Fruit fly (Drosophila melanogaster) whole organism, embryonic: ENCODE measurements around the gene CG10467.
A peak's percentile ranks its signal among the peaks of the same experiment; 100 is the strongest.

Experiments used
- Asciz ChIP-seq: fragments of 200-800 bp; sonication (Bioruptor generic); optimal IDR thresholded peaks from 2 replicates; lab custom pipeline; 2017; ENCODE audit warnings: missing biosample characterization, mild to moderate bottlenecking, missing genetic modification characterization, missing genetic modification reagents
- CG10267 ChIP-seq: fragments of 200-800 bp; sonication (Bioruptor generic); optimal IDR thresholded peaks from 2 replicates; lab custom pipeline; 2018; ENCODE audit warnings: missing biosample characterization, mild to moderate bottlenecking, missing genetic modification characterization, moderate library complexity
- CG10274 ChIP-seq: fragments of 200-800 bp; sonication (Bioruptor generic); optimal IDR thresholded peaks from 3 replicates; lab custom pipeline; 2017; ENCODE audit warnings: missing biosample characterization, mild to moderate bottlenecking, missing genetic modification characterization
- CG10321 ChIP-seq: fragments of 200-800 bp; sonication (Bioruptor generic); IDR thresholded peaks from 2 replicates; pipeline ENCODE4 v1.3.6; 2022; ENCODE audit warnings: missing biosample characterization, missing genetic modification characterization
- CG12071 ChIP-seq: fragments of 200-800 bp; sonication (Bioruptor generic); optimal IDR thresholded peaks from 3 replicates; lab custom pipeline; 2018; ENCODE audit warnings: missing biosample characterization, mild to moderate bottlenecking, missing genetic modification characterization
- CG1602 ChIP-seq: fragments of 200-800 bp; sonication (Bioruptor generic); optimal IDR thresholded peaks from 3 replicates; lab custom pipeline; 2016; ENCODE audit warnings: missing biosample characterization, missing genetic modification characterization
- CG2889 ChIP-seq: fragments of 200-800 bp; sonication (Bioruptor generic); IDR thresholded peaks from 3 replicates; pipeline ENCODE4 v1.3.6; 2022; ENCODE audit warnings: missing biosample characterization, missing genetic modification characterization
- CG6791 ChIP-seq: fragments of 200-800 bp; sonication (Bioruptor generic); IDR thresholded peaks from 3 replicates; pipeline ENCODE4 v1.3.6; 2022; ENCODE audit warnings: missing biosample characterization, missing genetic modification characterization; ENCODE audit not compliant: partially characterized antibody
- CG7987 ChIP-seq: fragments of 200-800 bp; sonication (Bioruptor generic); optimal IDR thresholded peaks from 2 replicates; lab custom pipeline; 2018; ENCODE audit warnings: missing biosample characterization, mild to moderate bottlenecking, missing genetic modification characterization, moderate library complexity
- CG9817 ChIP-seq: fragments of 200-800 bp; sonication (Bioruptor generic); optimal IDR thresholded peaks from 2 replicates; lab custom pipeline; 2018; ENCODE audit warnings: missing biosample characterization, mild to moderate bottlenecking, missing genetic modification characterization, moderate library complexity
- CrebB ChIP-seq: fragments of 200-800 bp; sonication (Bioruptor generic); optimal IDR thresholded peaks from 3 replicates; lab custom pipeline; 2018; ENCODE audit warnings: missing biosample characterization, mild to moderate bottlenecking, missing genetic modification characterization
- Dad ChIP-seq: fragments of 200-800 bp; sonication (Bioruptor generic); optimal IDR thresholded peaks from 3 replicates; lab custom pipeline; 2016; ENCODE audit warnings: missing biosample characterization, missing genetic modification characterization
- E2f2 ChIP-seq: fragments of 200-800 bp; sonication (Bioruptor generic); IDR thresholded peaks from 2 replicates; pipeline ENCODE4 v1.3.6; 2022; ENCODE audit warnings: missing biosample characterization, missing genetic modification characterization
- Elba2 ChIP-seq: fragments of 200-800 bp; sonication (Bioruptor generic); optimal IDR thresholded peaks from 3 replicates; lab custom pipeline; 2016; ENCODE audit warnings: missing biosample characterization, missing genetic modification characterization
- HHEX ChIP-seq: fragments of 200-800 bp; sonication (Bioruptor generic); optimal IDR thresholded peaks from 3 replicates; lab custom pipeline; 2017; ENCODE audit warnings: missing biosample characterization, mild to moderate bottlenecking, missing genetic modification characterization, missing genetic modification reagents
- Hey ChIP-seq: fragments of 200-800 bp; sonication (Bioruptor generic); optimal IDR thresholded peaks from 3 replicates; lab custom pipeline; 2018; ENCODE audit warnings: missing biosample characterization, mild to moderate bottlenecking, missing genetic modification characterization
- Hr3 ChIP-seq: fragments of 200-800 bp; sonication (Bioruptor generic); optimal IDR thresholded peaks from 3 replicates; lab custom pipeline; 2016; ENCODE audit warnings: missing biosample characterization, missing genetic modification characterization
- Mes4 ChIP-seq: fragments of 200-800 bp; sonication (Bioruptor generic); optimal IDR thresholded peaks from 2 replicates; lab custom pipeline; 2016; ENCODE audit warnings: missing biosample characterization, missing genetic modification characterization
- Neu2 ChIP-seq: fragments of 200-800 bp; sonication (Bioruptor generic); optimal IDR thresholded peaks from 3 replicates; lab custom pipeline; 2016; ENCODE audit warnings: missing biosample characterization, missing genetic modification characterization, borderline replicate concordance
- Stat92E ChIP-seq, 3 experiments: fragments of >200 bp in 2 of 3; fragments of 200-800 bp in 1 of 3; sonication (Bioruptor generic) in 1 of 3; optimal IDR thresholded peaks; 2 replicates each; lab custom pipeline; 2017 to 2019; ENCODE audit warnings: missing biosample characterization in 3 of 3, missing genetic modification characterization in 3 of 3, mild to moderate bottlenecking in 1 of 3, moderate library complexity in 1 of 3
- bcd ChIP-seq: fragments of 200-800 bp; sonication (Bioruptor generic); optimal IDR thresholded peaks from 2 replicates; lab custom pipeline; 2017; ENCODE audit warnings: missing biosample characterization, mild to moderate bottlenecking, missing genetic modification characterization
- cad ChIP-seq: fragments of >200 bp; optimal IDR thresholded peaks from 2 replicates; lab custom pipeline; 2017; ENCODE audit warnings: missing biosample characterization, missing genetic modification characterization
- da ChIP-seq: fragments of 200-800 bp; sonication (Bioruptor generic); optimal IDR thresholded peaks from 2 replicates; lab custom pipeline; 2016; ENCODE audit warnings: missing biosample characterization, missing genetic modification characterization
- dimm ChIP-seq: fragments of 200-800 bp; sonication (Bioruptor generic); IDR thresholded peaks from 2 replicates; pipeline ENCODE4 v1.3.6; 2022; ENCODE audit warnings: missing biosample characterization, missing genetic modification characterization
- dm ChIP-seq: fragments of 200-800 bp; sonication (Bioruptor generic); optimal IDR thresholded peaks from 3 replicates; lab custom pipeline; 2016; ENCODE audit warnings: missing biosample characterization, missing genetic modification characterization
- esg ChIP-seq: fragments of 200-800 bp; sonication (Bioruptor generic); conservative IDR thresholded peaks from 2 replicates; pipeline ENCODE4 v1.3.6; 2022; ENCODE audit warnings: missing biosample characterization, missing genetic modification characterization
- fd102C ChIP-seq: fragments of 200-800 bp; sonication (Bioruptor generic); optimal IDR thresholded peaks from 2 replicates; lab custom pipeline; 2018; ENCODE audit warnings: missing biosample characterization, mild to moderate bottlenecking, missing genetic modification characterization, moderate library complexity
- fd64A ChIP-seq: fragments of 200-800 bp; sonication (Bioruptor generic); optimal IDR thresholded peaks from 3 replicates; lab custom pipeline; 2018; ENCODE audit warnings: missing biosample characterization, mild to moderate bottlenecking, missing genetic modification characterization
- fru ChIP-seq: fragments of >200 bp; optimal IDR thresholded peaks from 2 replicates; lab custom pipeline; 2017
- gfzf ChIP-seq: fragments of 200-800 bp; sonication (Bioruptor generic); optimal IDR thresholded peaks from 2 replicates; lab custom pipeline; 2016; ENCODE audit warnings: missing biosample characterization, mild to moderate bottlenecking, missing genetic modification characterization, moderate library complexity
- grn ChIP-seq: fragments of 200-800 bp; sonication (Bioruptor generic); optimal IDR thresholded peaks from 3 replicates; lab custom pipeline; 2017; ENCODE audit warnings: missing biosample characterization, missing genetic modification characterization
- ham ChIP-seq: fragments of 200-800 bp; sonication (Bioruptor generic); IDR thresholded peaks from 2 replicates; pipeline ENCODE4 v1.3.6; 2022; ENCODE audit warnings: missing biosample characterization, missing genetic modification characterization
- ind ChIP-seq: fragments of 200-800 bp; sonication (Bioruptor generic); optimal IDR thresholded peaks from 3 replicates; lab custom pipeline; 2016; ENCODE audit warnings: missing biosample characterization, missing genetic modification characterization
- jing ChIP-seq: fragments of 200-800 bp; sonication (Bioruptor generic); optimal IDR thresholded peaks from 2 replicates; lab custom pipeline; 2018; ENCODE audit warnings: missing biosample characterization, mild to moderate bottlenecking, missing genetic modification characterization
- kni ChIP-seq: fragments of 200-800 bp; sonication (Bioruptor generic); optimal IDR thresholded peaks from 3 replicates; lab custom pipeline; 2017; ENCODE audit warnings: mild to moderate bottlenecking, missing biosample characterization, missing genetic modification reagents, missing genetic modification characterization
- nmo ChIP-seq: fragments of 200-800 bp; sonication (Bioruptor generic); optimal IDR thresholded peaks from 2 replicates; lab custom pipeline; 2018; ENCODE audit warnings: missing biosample characterization, mild to moderate bottlenecking, missing genetic modification characterization, moderate library complexity
- oc ChIP-seq: fragments of 200-800 bp; sonication (Bioruptor generic); optimal IDR thresholded peaks from 2 replicates; lab custom pipeline; 2018; ENCODE audit warnings: missing biosample characterization, mild to moderate bottlenecking, missing genetic modification characterization, moderate library complexity
- prd ChIP-seq, 3 experiments: fragments of >200 bp in 2 of 3; fragments of 200-800 bp in 1 of 3; sonication (Bioruptor generic) in 1 of 3; optimal IDR thresholded peaks in 2 of 3; IDR thresholded peaks in 1 of 3; 2 replicates in 2 of 3; 3 replicates in 1 of 3; pipeline versions ENCODE4 v1.3.6 to Lab custom; 2017 to 2022; ENCODE audit warnings: missing biosample characterization in 1 of 3, missing genetic modification characterization in 1 of 3
- pros ChIP-seq: fragments of 200-800 bp; sonication (Bioruptor generic); optimal IDR thresholded peaks from 3 replicates; lab custom pipeline; 2019; ENCODE audit warnings: missing biosample characterization, mild to moderate bottlenecking, missing genetic modification characterization, moderate library complexity
- ranshi ChIP-seq: fragments of 200-800 bp; sonication (Bioruptor generic); IDR thresholded peaks from 2 replicates; pipeline ENCODE4 v1.3.6; 2022; ENCODE audit warnings: missing biosample characterization, missing genetic modification characterization
- run ChIP-seq: fragments of 200-800 bp; sonication (Bioruptor generic); optimal IDR thresholded peaks from 3 replicates; lab custom pipeline; 2018; ENCODE audit warnings: missing biosample characterization, mild to moderate bottlenecking, missing genetic modification characterization
- salm ChIP-seq: fragments of 200-800 bp; sonication (Bioruptor generic); optimal IDR thresholded peaks from 2 replicates; lab custom pipeline; 2018; ENCODE audit warnings: missing biosample characterization, mild to moderate bottlenecking, missing genetic modification characterization
- sima ChIP-seq: fragments of 200-800 bp; sonication (Bioruptor generic); optimal IDR thresholded peaks from 2 replicates; lab custom pipeline; 2016; ENCODE audit warnings: missing biosample characterization, missing genetic modification characterization
- tll ChIP-seq, 2 experiments: fragments of 200-800 bp in 1 of 2; fragments of >200 bp in 1 of 2; sonication (Bioruptor generic) in 1 of 2; optimal IDR thresholded peaks; 2 replicates each; lab custom pipeline; 2017 to 2019; ENCODE audit warnings: missing biosample characterization in 2 of 2, missing genetic modification characterization in 2 of 2, mild to moderate bottlenecking in 1 of 2, moderate library complexity in 1 of 2
- twi ChIP-seq: fragments of 200-800 bp; optimal IDR thresholded peaks from 2 replicates; lab custom pipeline; 2019; ENCODE audit warnings: missing biosample characterization, mild to moderate bottlenecking, missing genetic modification characterization, moderate library complexity
- unc-4 ChIP-seq: fragments of 200-800 bp; sonication (Bioruptor generic); IDR thresholded peaks from 2 replicates; pipeline ENCODE4 v1.3.6; 2022; ENCODE audit warnings: missing biosample characterization, missing genetic modification characterization; ENCODE audit not compliant: partially characterized antibody
- usp ChIP-seq: fragments of >200 bp; optimal IDR thresholded peaks from 2 replicates; lab custom pipeline; 2017; ENCODE audit warnings: missing biosample characterization, missing genetic modification characterization
- vfl ChIP-seq: fragments of 200-800 bp; sonication (Bioruptor generic); optimal IDR thresholded peaks from 2 replicates; lab custom pipeline; 2016; ENCODE audit warnings: missing biosample characterization, missing genetic modification characterization
- zen ChIP-seq: fragments of 200-800 bp; sonication (Bioruptor generic); optimal IDR thresholded peaks from 3 replicates; lab custom pipeline; 2018; ENCODE audit warnings: missing biosample characterization, mild to moderate bottlenecking, missing genetic modification characterization, moderate library complexity

The CG10467 gene

DNA sequence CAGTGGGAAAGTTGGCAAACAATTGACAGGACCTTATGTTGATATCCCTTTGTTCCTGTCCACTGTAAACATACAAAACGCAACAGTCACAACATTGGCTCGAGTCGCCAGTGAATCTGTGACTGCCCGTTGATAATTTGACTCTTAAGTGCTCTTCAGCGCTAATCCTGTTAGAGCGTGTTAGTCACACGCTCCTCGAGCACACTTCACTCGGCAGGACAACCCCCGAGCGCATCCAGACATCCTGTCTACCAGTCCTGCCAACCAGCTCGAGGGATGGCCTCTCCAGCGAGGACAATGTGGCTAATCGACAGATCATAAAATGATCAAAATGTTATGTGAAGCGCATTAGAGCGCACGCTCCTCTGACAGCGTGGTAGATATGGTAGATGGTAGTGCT, 10.0 kb upstream of the CG10467 start (continued):
- no peak for TF ChIP-seq CG10267 (tag; lab: Kevin White, UChicago)
- TF ChIP-seq vfl (GFP tag; lab: Kevin White, UChicago) = no peak
- TF ChIP-seq gfzf = no peak
- TF ChIP-seq tll (GFP tag; optimal IDR thresholded peaks at IDR 0.05; lab: Kevin White, UChicago) = peak in 1 of 2 experiments; percentile 73
- TF ChIP-seq run (tag; lab: Kevin White, UChicago) = no peak
- no peak for TF ChIP-seq fd64A (GFP tag; lab: Kevin White, UChicago)
- peak; percentile 23 for TF ChIP-seq grn (GFP tag; lab: Kevin White, UChicago)
- TF ChIP-seq Stat92E (GFP tag; optimal IDR thresholded peaks at IDR 0.05; lab: Kevin White, UChicago) = no peak
- TF ChIP-seq cad (GFP tag; lab: Kevin White, UChicago) = no peak
- TF ChIP-seq Hey (tag; lab: Kevin White, UChicago) = peak; percentile 95
- TF ChIP-seq CG9817 (tag; lab: Kevin White, UChicago) = no peak
- 0 out of 3 replicates have a peak, but pooled peaks have one; percentile 18 for TF ChIP-seq CG2889
- TF ChIP-seq Hr3 (GFP tag; lab: Kevin White, UChicago) = no peak
- no peak for TF ChIP-seq salm
- no peak for TF ChIP-seq unc-4 (GFP tag; lab: Robert Waterston, UW)
- TF ChIP-seq usp (GFP tag; lab: Kevin White, UChicago) = no peak
- no peak for TF ChIP-seq Elba2 (GFP tag; lab: Kevin White, UChicago)
- TF ChIP-seq oc (tag; lab: Kevin White, UChicago) = peak; percentile 81
- no peak for TF ChIP-seq Dad (GFP tag; lab: Kevin White, UChicago)
- TF ChIP-seq ham (GFP tag; lab: Robert Waterston, UW) = no peak
- TF ChIP-seq jing (GFP tag; lab: Kevin White, UChicago) = no peak
- peak; percentile 25 for TF ChIP-seq kni (GFP tag; lab: Kevin White, UChicago)
- TF ChIP-seq E2f2 (GFP tag; lab: Robert Waterston, UW) = no peak
- TF ChIP-seq zen (tag; lab: Kevin White, UChicago) = no peak
- TF ChIP-seq da (GFP tag; lab: Kevin White, UChicago) = no peak
- no peak for TF ChIP-seq ind
- TF ChIP-seq esg (GFP tag; lab: Robert Waterston, UW) = no peak
- TF ChIP-seq Neu2 (GFP tag; lab: Kevin White, UChicago) = no peak
- no peak for TF ChIP-seq ranshi (GFP tag; lab: Robert Waterston, UW)
- TF ChIP-seq fru (lab: Kevin White, UChicago) = no peak
- no peak for TF ChIP-seq sima (GFP tag; lab: Kevin White, UChicago)
- TF ChIP-seq CG10274 (GFP tag; lab: Kevin White, UChicago) = no peak
- TF ChIP-seq bcd (GFP tag; lab: Kevin White, UChicago) = no peak
- no peak for TF ChIP-seq HHEX (GFP tag; lab: Kevin White, UChicago)
- TF ChIP-seq fd102C (GFP tag; lab: Kevin White, UChicago) = no peak
- no peak for TF ChIP-seq twi
- TF ChIP-seq CrebB = no peak
- no peak for TF ChIP-seq CG12071 (GFP tag; lab: Kevin White, UChicago)
- no peak for TF ChIP-seq dimm (GFP tag; lab: Robert Waterston, UW)
- TF ChIP-seq CG7987 (GFP tag; lab: Kevin White, UChicago) = no peak
- TF ChIP-seq Mes4 (GFP tag; lab: Kevin White, UChicago) = no peak
- TF ChIP-seq pros (GFP tag; lab: Kevin White, UChicago) = peak; percentile 83
- no peak for TF ChIP-seq CG1602 (GFP tag; lab: Kevin White, UChicago)
- TF ChIP-seq CG10321 (GFP tag; lab: Robert Waterston, UW) = no peak
- TF ChIP-seq CG6791 (GFP tag; lab: Robert Waterston, UW) = no peak
- TF ChIP-seq nmo (GFP tag; lab: Kevin White, UChicago) = no peak
- TF ChIP-seq dm (GFP tag; lab: Kevin White, UChicago) = no peak
- TF ChIP-seq Asciz (GFP tag; lab: Kevin White, UChicago) = no peak
- no peak for TF ChIP-seq prd (optimal IDR thresholded peaks at IDR 0.05; lab: Kevin White, UChicago)
- peak; percentile 42; the same call in 1 of the 3 replicates for TF ChIP-seq prd (GFP tag; IDR thresholded peaks at IDR 0.05; lab: Robert Waterston, UW)
